Worm (Caenorhabditis elegans) whole organism, L2 larva: ENCODE measurements around the gene pigx-1.

Experiments
- ama-1 ChIP-seq: fragments of 150-350 bp; optimal IDR thresholded peaks from 2 replicates; lab custom pipeline; 2018; ENCODE audit warnings: inconsistent platforms
- crh-2 ChIP-seq: sonication (generic microtip); optimal IDR thresholded peaks from 2 replicates; lab custom pipeline; 2017; ENCODE audit warnings: missing biosample characterization, missing genetic modification characterization
- egl-27 ChIP-seq: sonication (generic microtip); optimal IDR thresholded peaks from 3 replicates; lab custom pipeline; 2017; ENCODE audit warnings: missing biosample characterization, missing genetic modification reagents, missing genetic modification characterization
- fos-1 ChIP-seq: fragments of 150-350 bp; optimal IDR thresholded peaks from 2 replicates; lab custom pipeline; 2014; ENCODE audit warnings: missing biosample characterization, missing genetic modification characterization
- lin-39 ChIP-seq: fragments of 150-350 bp; optimal IDR thresholded peaks from 2 replicates; lab custom pipeline; 2014; ENCODE audit warnings: missing biosample characterization, missing genetic modification reagents, missing genetic modification characterization
- nhr-11 ChIP-seq: fragments of 150-350 bp; optimal IDR thresholded peaks from 2 replicates; lab custom pipeline; 2014; ENCODE audit warnings: missing biosample characterization, missing genetic modification characterization
- nhr-12 ChIP-seq: fragments of 150-350 bp; optimal IDR thresholded peaks from 2 replicates; lab custom pipeline; 2014; ENCODE audit warnings: missing biosample characterization, missing genetic modification characterization
- nhr-237 ChIP-seq: fragments of 150-350 bp; optimal IDR thresholded peaks from 2 replicates; lab custom pipeline; 2014; ENCODE audit warnings: missing biosample characterization, missing genetic modification characterization
- peb-1 ChIP-seq: fragments of 150-350 bp; optimal IDR thresholded peaks from 2 replicates; lab custom pipeline; 2014; ENCODE audit warnings: missing biosample characterization, missing genetic modification characterization
- ztf-1 ChIP-seq: fragments of 200-800 bp; sonication (Bioruptor generic); conservative IDR thresholded peaks from 2 replicates; pipeline ENCODE4 v1.3.6; 2022; ENCODE audit warnings: missing genetic modification characterization, missing compliant biosample characterization

DNA sequence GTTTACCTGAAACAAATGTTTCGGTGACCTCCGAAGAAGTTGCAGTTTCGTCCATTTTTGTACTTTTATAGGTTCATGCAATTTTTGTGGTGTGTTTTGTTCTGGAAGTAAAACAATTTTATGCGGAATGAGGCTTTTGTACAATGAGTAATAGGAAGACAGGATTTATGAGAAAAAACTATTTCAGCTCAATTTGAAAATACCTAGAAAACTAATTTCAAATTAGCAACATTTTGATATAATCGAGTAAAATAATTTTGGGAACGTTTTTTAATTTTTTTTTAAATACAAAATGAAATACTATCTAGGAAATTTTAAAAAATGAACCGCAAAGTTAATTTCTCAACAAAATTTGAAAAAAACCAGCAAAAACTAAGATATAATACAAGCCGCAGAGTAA, 8.8 kb downstream of the pigx-1 start, which contains the start of gene rei-2:
- no peak for TF ChIP-seq ztf-1 (GFP tag; lab: Robert Waterston, UW)
- TF ChIP-seq nhr-237 (tag; lab: Kevin White, UChicago) = no peak
- TF ChIP-seq lin-39 (tag; lab: Kevin White, UChicago) = no peak
- no peak for TF ChIP-seq crh-2 (tag; lab: Kevin White, UChicago)
- no peak for TF ChIP-seq fos-1
- TF ChIP-seq peb-1 = no peak
- no peak for TF ChIP-seq egl-27 (tag; lab: Kevin White, UChicago)
- no peak for TF ChIP-seq nhr-11 (tag; lab: Kevin White, UChicago)
- TF ChIP-seq ama-1 (lab: Kevin White, UChicago) = no peak
- TF ChIP-seq nhr-12 = no peak
